Worm (Caenorhabditis elegans) whole organism, L4 larva: ENCODE results near the gene rabx-5.

Experiments used
- F10B5.3 ChIP-seq: sonication (generic microtip); optimal IDR thresholded peaks from 2 replicates; lab custom pipeline; 2016; ENCODE audit warnings: mild to moderate bottlenecking, missing genetic modification characterization, missing compliant biosample characterization
- F26F4.8 ChIP-seq: fragments of 200-800 bp; sonication (Bioruptor generic); conservative IDR thresholded peaks from 2 replicates; pipeline ENCODE4 v1.3.6; 2022; ENCODE audit warnings: missing genetic modification characterization, missing compliant biosample characterization
- F37D6.2 ChIP-seq: sonication (generic microtip); optimal IDR thresholded peaks from 2 replicates; lab custom pipeline; 2016; ENCODE audit warnings: mild to moderate bottlenecking, missing genetic modification characterization, missing compliant biosample characterization
- F49E8.2 ChIP-seq: sonication (generic microtip); optimal IDR thresholded peaks from 2 replicates; lab custom pipeline; 2016; ENCODE audit warnings: missing compliant biosample characterization, mild to moderate bottlenecking, missing genetic modification characterization, borderline replicate concordance
- T20F7.1 ChIP-seq: fragments of 200-800 bp; sonication (Bioruptor generic); optimal IDR thresholded peaks from 2 replicates; lab custom pipeline; 2018; ENCODE audit warnings: mild to moderate bottlenecking, missing genetic modification characterization, missing compliant biosample characterization
- T26A8.4 ChIP-seq: fragments of 200-800 bp; sonication (Bioruptor generic); IDR thresholded peaks from 2 replicates; pipeline ENCODE4 v1.3.6; 2022; ENCODE audit warnings: missing genetic modification characterization, missing compliant biosample characterization
- Y48G9A.11 ChIP-seq: fragments of 200-800 bp; sonication (Bioruptor generic); IDR thresholded peaks from 2 replicates; pipeline ENCODE4 v1.3.6; 2022; ENCODE audit warnings: missing genetic modification reagents, missing genetic modification characterization, missing compliant biosample characterization
- Y75B8A.6 ChIP-seq: fragments of 200-800 bp; sonication (Bioruptor generic); IDR thresholded peaks from 2 replicates; pipeline ENCODE4 v1.3.6; 2022; ENCODE audit warnings: missing genetic modification reagents, missing genetic modification characterization, missing compliant biosample characterization
- ZK546.5 ChIP-seq, 2 experiments: sonication (generic microtip); optimal IDR thresholded peaks; 2 replicates each; lab custom pipeline; 2017; ENCODE audit warnings: missing biosample characterization in 2 of 2, missing genetic modification characterization in 2 of 2
- aly-2 ChIP-seq: sonication (generic microtip); optimal IDR thresholded peaks from 2 replicates; lab custom pipeline; 2018; ENCODE audit warnings: missing biosample characterization, missing genetic modification characterization
- ceh-28 ChIP-seq: fragments of 150-350 bp; optimal IDR thresholded peaks from 2 replicates; lab custom pipeline; 2014; ENCODE audit warnings: missing biosample characterization, missing genetic modification reagents, missing genetic modification characterization
- ces-1 ChIP-seq: fragments of 150-350 bp; sonication (generic microtip); optimal IDR thresholded peaks from 4 replicates; lab custom pipeline; 2014; ENCODE audit warnings: missing biosample characterization, missing genetic modification reagents, missing genetic modification characterization
- cey-2 ChIP-seq: sonication (generic microtip); optimal IDR thresholded peaks from 3 replicates; lab custom pipeline; 2017; ENCODE audit warnings: missing genetic modification characterization, mild to moderate bottlenecking, missing compliant biosample characterization, antibody characterized with exemption, borderline replicate concordance; ENCODE audit not compliant: insufficient read depth
- daf-12 ChIP-seq: fragments of 150-350 bp; optimal IDR thresholded peaks from 2 replicates; lab custom pipeline; 2014; ENCODE audit warnings: missing biosample characterization, missing genetic modification reagents, missing genetic modification characterization
- dmd-8 ChIP-seq: fragments of 200-800 bp; sonication (Bioruptor generic); IDR thresholded peaks from 2 replicates; pipeline ENCODE4 v1.3.6; 2022; ENCODE audit warnings: missing genetic modification characterization, missing compliant biosample characterization
- dve-1 ChIP-seq: sonication (generic microtip); optimal IDR thresholded peaks from 2 replicates; lab custom pipeline; 2017; ENCODE audit warnings: antibody characterized with exemption, mild to moderate bottlenecking, missing genetic modification characterization, missing compliant biosample characterization; ENCODE audit not compliant: insufficient read depth
- egl-27 ChIP-seq: sonication (generic microtip); optimal IDR thresholded peaks from 3 replicates; lab custom pipeline; 2017; ENCODE audit warnings: missing biosample characterization, missing genetic modification reagents, missing genetic modification characterization
- egl-43 ChIP-seq: fragments of 200-800 bp; sonication (Bioruptor generic); IDR thresholded peaks from 2 replicates; pipeline ENCODE4 v1.3.6; 2022; ENCODE audit warnings: missing genetic modification reagents, missing genetic modification characterization, missing compliant biosample characterization
- fkh-10 ChIP-seq: fragments of 150-350 bp; optimal IDR thresholded peaks from 2 replicates; lab custom pipeline; 2014; ENCODE audit warnings: missing biosample characterization, missing genetic modification reagents, missing genetic modification characterization
- fos-1 ChIP-seq: fragments of 150-350 bp; optimal IDR thresholded peaks from 2 replicates; lab custom pipeline; 2014; ENCODE audit warnings: missing biosample characterization, missing genetic modification characterization
- hif-1 ChIP-seq, 2 experiments: sonication (generic microtip); optimal IDR thresholded peaks; 2 replicates each; lab custom pipeline; 2016 to 2017; ENCODE audit warnings: missing compliant biosample characterization in 2 of 2, missing genetic modification characterization in 2 of 2, missing genetic modification reagents in 2 of 2, missing genotype in 2 of 2, mild to moderate bottlenecking in 1 of 2
- hlh-11 ChIP-seq: fragments of 200-800 bp; sonication (Bioruptor generic); optimal IDR thresholded peaks from 2 replicates; lab custom pipeline; 2018; ENCODE audit warnings: mild to moderate bottlenecking, missing genetic modification characterization, missing compliant biosample characterization
- hlh-30 ChIP-seq: sonication (generic microtip); optimal IDR thresholded peaks from 2 replicates; lab custom pipeline; 2017; ENCODE audit warnings: antibody characterized with exemption, mild to moderate bottlenecking, missing genetic modification characterization, missing compliant biosample characterization; ENCODE audit not compliant: insufficient read depth
- lin-13 ChIP-seq: fragments of 150-350 bp; optimal IDR thresholded peaks from 2 replicates; lab custom pipeline; 2014; ENCODE audit warnings: missing biosample characterization, missing genetic modification reagents, missing genetic modification characterization
- lin-15B ChIP-seq: fragments of 150-350 bp; sonication (generic microtip); optimal IDR thresholded peaks from 3 replicates; lab custom pipeline; 2014; ENCODE audit warnings: missing biosample characterization, missing genetic modification characterization
- madf-5 ChIP-seq, 2 experiments: fragments of 200-800 bp; sonication (Bioruptor generic); IDR thresholded peaks; 2 replicates each; pipeline ENCODE4 v1.3.6; 2022; ENCODE audit warnings: missing compliant biosample characterization in 2 of 2, missing genetic modification characterization in 2 of 2
- mdl-1 ChIP-seq, 2 experiments: fragments of 150-350 bp in 1 of 2; sonication (generic microtip) in 1 of 2; optimal IDR thresholded peaks; 2 replicates each; lab custom pipeline; 2014 to 2017; ENCODE audit warnings: missing biosample characterization in 2 of 2, missing genetic modification characterization in 2 of 2
- mdt-29 ChIP-seq: fragments of 200-800 bp; sonication (Bioruptor generic); IDR thresholded peaks from 2 replicates; pipeline ENCODE4 v1.3.6; 2022; ENCODE audit warnings: missing genetic modification reagents, missing genetic modification characterization, missing compliant biosample characterization
- mep-1 ChIP-seq: fragments of 150-350 bp; sonication (generic microtip); optimal IDR thresholded peaks from 3 replicates; lab custom pipeline; 2014; ENCODE audit warnings: missing biosample characterization, missing genetic modification characterization
- mxl-2 ChIP-seq: fragments of 200-800 bp; sonication (Bioruptor generic); conservative IDR thresholded peaks from 2 replicates; pipeline ENCODE4 v1.3.6; 2022; ENCODE audit warnings: missing genetic modification reagents, missing genetic modification characterization, missing compliant biosample characterization
- mxl-3 ChIP-seq: fragments of 200-800 bp; sonication (Bioruptor generic); optimal IDR thresholded peaks from 2 replicates; lab custom pipeline; 2018; ENCODE audit warnings: mild to moderate bottlenecking, missing genetic modification characterization, missing compliant biosample characterization
- nhr-102 ChIP-seq: sonication (generic microtip); optimal IDR thresholded peaks from 2 replicates; lab custom pipeline; 2016; ENCODE audit warnings: mild to moderate bottlenecking, missing genetic modification characterization, moderate library complexity, missing compliant biosample characterization
- nhr-111 ChIP-seq: fragments of 200-800 bp; sonication (Bioruptor generic); optimal IDR thresholded peaks from 2 replicates; lab custom pipeline; 2018; ENCODE audit warnings: mild to moderate bottlenecking, missing genetic modification characterization, missing compliant biosample characterization
- nhr-48 ChIP-seq: sonication (generic microtip); optimal IDR thresholded peaks from 2 replicates; lab custom pipeline; 2016; ENCODE audit warnings: mild to moderate bottlenecking, missing genetic modification characterization, missing compliant biosample characterization
- nhr-6 ChIP-seq: fragments of 150-350 bp; optimal IDR thresholded peaks from 2 replicates; lab custom pipeline; 2014; ENCODE audit warnings: missing biosample characterization, missing genetic modification characterization
- pha-4 ChIP-seq, 2 experiments: fragments of 150-350 bp in 1 of 2; fragments of 200-800 bp in 1 of 2; sonication (Bioruptor generic) in 1 of 2; IDR thresholded peaks in 1 of 2; optimal IDR thresholded peaks in 1 of 2; 2 replicates each; pipeline versions ENCODE4 v1.3.6 to Lab custom; 2014 to 2022; ENCODE audit warnings: missing genetic modification characterization in 2 of 2, missing genetic modification reagents in 2 of 2, missing biosample characterization in 1 of 2, missing compliant biosample characterization in 1 of 2
- php-3 ChIP-seq: fragments of 200-800 bp; sonication (Bioruptor generic); IDR thresholded peaks from 2 replicates; pipeline ENCODE4 v1.3.6; 2022; ENCODE audit warnings: missing genetic modification reagents, missing genetic modification characterization, missing compliant biosample characterization
- pqm-1 ChIP-seq: sonication (generic microtip); optimal IDR thresholded peaks from 2 replicates; lab custom pipeline; 2017; ENCODE audit warnings: missing biosample characterization, missing genetic modification characterization
- rbr-2 ChIP-seq: sonication (generic microtip); optimal IDR thresholded peaks from 2 replicates; lab custom pipeline; 2016; ENCODE audit warnings: missing genotype, missing genetic modification characterization, missing compliant biosample characterization
- saeg-2 ChIP-seq: fragments of 200-800 bp; sonication (Bioruptor generic); IDR thresholded peaks from 2 replicates; pipeline ENCODE4 v1.3.6; 2022; ENCODE audit warnings: missing genetic modification reagents, missing genetic modification characterization, missing compliant biosample characterization
- sdz-12 ChIP-seq: fragments of 200-800 bp; sonication (Bioruptor generic); optimal IDR thresholded peaks from 2 replicates; lab custom pipeline; 2018; ENCODE audit warnings: mild to moderate bottlenecking, missing genetic modification characterization, missing compliant biosample characterization
- snpc-1.2 ChIP-seq: fragments of 200-800 bp; sonication (Bioruptor generic); IDR thresholded peaks from 2 replicates; pipeline ENCODE4 v1.3.6; 2022; ENCODE audit warnings: missing genetic modification reagents, missing genetic modification characterization, missing compliant biosample characterization
- spr-3 ChIP-seq: fragments of 200-800 bp; sonication (Bioruptor generic); optimal IDR thresholded peaks from 2 replicates; lab custom pipeline; 2018; ENCODE audit warnings: mild to moderate bottlenecking, missing genetic modification characterization, missing compliant biosample characterization
- unc-130 ChIP-seq: sonication (generic microtip); optimal IDR thresholded peaks from 2 replicates; lab custom pipeline; 2016; ENCODE audit warnings: missing genetic modification reagents, missing genetic modification characterization, missing compliant biosample characterization
- zag-1 ChIP-seq: fragments of 150-350 bp; optimal IDR thresholded peaks from 2 replicates; lab custom pipeline; 2014; ENCODE audit warnings: missing biosample characterization, missing genetic modification characterization
- zfp-3 ChIP-seq: fragments of 200-800 bp; sonication (Bioruptor generic); conservative IDR thresholded peaks from 2 replicates; pipeline ENCODE4 v1.3.6; 2022; ENCODE audit warnings: missing genetic modification reagents, missing genetic modification characterization, missing compliant biosample characterization
- zip-11 ChIP-seq: fragments of 200-800 bp; sonication (Bioruptor generic); IDR thresholded peaks from 2 replicates; pipeline ENCODE4 v1.3.6; 2022; ENCODE audit warnings: missing genetic modification characterization, missing compliant biosample characterization
- zip-2 ChIP-seq: fragments of 150-350 bp; optimal IDR thresholded peaks from 2 replicates; lab custom pipeline; 2014; ENCODE audit warnings: missing biosample characterization, missing genetic modification characterization

rabx-5 gene

ce11 chrIII:10615166-10615565 lies 10.0 kb downstream of the rabx-5 start, which contains the start of gene mrpl-22:
mrpl-22 (plus strand) TSS chrIII:10615466.
- TF ChIP-seq F49E8.2 (tag; lab: Kevin White, UChicago) = no peak
- no peak for TF ChIP-seq lin-15B (tag; lab: Kevin White, UChicago)
- TF ChIP-seq snpc-1.2 (GFP tag; lab: Robert Waterston, UW) = no peak
- no peak for TF ChIP-seq daf-12
- no peak for TF ChIP-seq mxl-3 (GFP tag; lab: Kevin White, UChicago)
- no peak for TF ChIP-seq hlh-11
- TF ChIP-seq nhr-48 (tag; lab: Kevin White, UChicago) = no peak
- no peak for TF ChIP-seq hif-1 (tag; optimal IDR thresholded peaks at IDR 0.05; lab: Kevin White, UChicago)
- no peak for TF ChIP-seq lin-13
- TF ChIP-seq sdz-12 (GFP tag; lab: Kevin White, UChicago) = no peak
- TF ChIP-seq ceh-28 (tag; lab: Kevin White, UChicago) = no peak
- TF ChIP-seq fkh-10 = no peak
- no peak for TF ChIP-seq T26A8.4 (GFP tag; lab: Robert Waterston, UW)
- no peak for TF ChIP-seq zfp-3
- TF ChIP-seq dve-1 (tag; lab: Kevin White, UChicago) = no peak
- TF ChIP-seq zip-11 (GFP tag; lab: Robert Waterston, UW) = no peak
- no peak for TF ChIP-seq dmd-8 (GFP tag; lab: Robert Waterston, UW)

ce11 chrIII:10621208-10621607 lies 16.1 kb downstream of the rabx-5 start, which contains the start of the genes lron-10 and hpr-9:
lron-10 (minus strand) TSS chrIII:10621369.
hpr-9 (plus strand) TSS chrIII:10621551.
- TF ChIP-seq zfp-3 (0 out of 2 replicates have a peak, but pooled peaks have one; percentile 43), hlh-11 (peak; percentile 86), nhr-102 (peak; percentile 83), aly-2 (tag; lab: Kevin White, UChicago) (no peak), egl-27 (no peak), nhr-48 (tag; lab: Kevin White, UChicago) (peak; percentile 58), spr-3 (GFP tag; lab: Kevin White, UChicago) (no peak), Y75B8A.6 (GFP tag; lab: Robert Waterston, UW) (no peak), dmd-8 (GFP tag; lab: Robert Waterston, UW) (0 out of 2 replicates have a peak, but pooled peaks have one; percentile 32), nhr-6 (tag; lab: Kevin White, UChicago) (peak; percentile 18), zip-11 (GFP tag; lab: Robert Waterston, UW) (no peak), zag-1 (tag; lab: Kevin White, UChicago) (no peak), F26F4.8 (GFP tag; lab: Robert Waterston, UW) (no peak), nhr-111 (peak; percentile 2), saeg-2 (GFP tag; lab: Robert Waterston, UW) (no peak), pqm-1 (no peak), fos-1 (no peak), F37D6.2 (peak; percentile 12), rbr-2 (tag; lab: Kevin White, UChicago) (peak; percentile 61), T20F7.1 (GFP tag; lab: Kevin White, UChicago) (peak; percentile 34), ZK546.5 (tag; optimal IDR thresholded peaks at IDR 0.05; lab: Kevin White, UChicago) (no peak), zip-2 (peak; percentile 32), mdt-29 (GFP tag; lab: Robert Waterston, UW) (peak; percentile 64; the same call in 1 of the 2 replicates), mep-1 (tag; lab: Kevin White, UChicago) (peak; percentile 75), pha-4 (GFP tag; IDR thresholded peaks at IDR 0.05; lab: Robert Waterston, UW) (peak; percentile 60; the same call in 1 of the 2 replicates), pha-4 (tag; optimal IDR thresholded peaks at IDR 0.05; lab: Kevin White, UChicago) (no peak), php-3 (GFP tag; lab: Robert Waterston, UW) (0 out of 2 replicates have a peak, but pooled peaks have one; percentile 30), cey-2 (tag; lab: Kevin White, UChicago) (no peak), egl-43 (no peak), Y48G9A.11 (GFP tag; lab: Robert Waterston, UW) (no peak), unc-130 (GFP tag; lab: Kevin White, UChicago) (peak; percentile 93), ces-1 (GFP tag; lab: Kevin White, UChicago) (no peak), mdl-1 (tag; optimal IDR thresholded peaks at IDR 0.05; lab: Kevin White, UChicago) (peak; percentile 51 to 85), madf-5 (GFP tag; IDR thresholded peaks at IDR 0.05; lab: Robert Waterston, UW) (0 out of 4 replicates have a peak, but pooled peaks of 1 of the 2 experiments have one; percentile 17), hlh-30 (tag; lab: Kevin White, UChicago) (peak; percentile 92), mxl-2 (GFP tag; lab: Robert Waterston, UW) (no peak), F10B5.3 (tag; lab: Kevin White, UChicago) (no peak)
